Fruit fly (Drosophila melanogaster) whole organism, pupa: ENCODE measurements around the gene tub.

Source experiments
- CG32121 ChIP-seq: fragments of 200-800 bp; sonication (Bioruptor generic); IDR thresholded peaks from 2 replicates; pipeline ENCODE4 v1.3.6; 2022; ENCODE audit warnings: missing biosample characterization, missing genetic modification characterization
- D1 ChIP-seq: fragments of 200-800 bp; sonication (Bioruptor generic); optimal IDR thresholded peaks from 2 replicates; lab custom pipeline; 2018; ENCODE audit warnings: missing biosample characterization, mild to moderate bottlenecking, missing genetic modification characterization, moderate library complexity
- EcR ChIP-seq: fragments of 200-800 bp; sonication (Bioruptor generic); optimal IDR thresholded peaks from 3 replicates; lab custom pipeline; 2019; ENCODE audit warnings: missing biosample characterization, missing genetic modification characterization, mild to moderate bottlenecking, moderate library complexity, missing genetic modification reagents

DNA sequence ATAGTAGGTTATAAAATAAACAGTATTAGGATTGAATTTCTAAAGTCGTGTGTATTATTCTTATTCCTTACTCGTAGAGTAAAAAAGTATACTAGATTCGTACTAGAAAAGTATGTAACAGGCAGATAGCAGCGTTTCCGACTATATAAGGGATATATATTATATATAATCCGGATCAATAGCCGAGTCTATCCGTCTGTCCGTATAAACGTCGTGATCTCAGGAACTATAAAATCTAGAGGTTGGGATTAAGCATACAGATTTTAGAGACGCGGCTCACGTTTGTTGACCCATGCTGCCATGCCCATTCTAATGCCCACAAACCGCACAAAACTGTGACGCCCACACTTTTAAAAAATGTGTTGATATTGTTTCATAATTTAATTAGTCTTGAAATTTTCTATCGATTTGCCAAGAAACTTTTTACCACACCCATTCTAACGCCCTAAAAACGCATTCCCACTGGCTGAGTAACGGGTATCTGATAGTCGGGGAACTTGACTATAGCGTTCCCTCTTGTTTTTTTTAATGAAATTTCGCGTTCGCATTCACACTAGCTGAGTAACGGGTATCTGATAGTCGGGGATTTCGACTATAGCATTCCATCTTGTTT lies 14.5 kb downstream of the tub start, which contains the start of gene CG9853:
- TF ChIP-seq CG32121 (GFP tag; lab: Robert Waterston, UW) = no peak
- TF ChIP-seq EcR = no peak
- TF ChIP-seq D1 = no peak
